Fruit fly (Drosophila melanogaster) whole organism, embryonic: ENCODE measurements around the gene CG43255.

Experiments
- CG10366 ChIP-seq: fragments of 200-800 bp; sonication (Bioruptor generic); IDR thresholded peaks from 2 replicates; pipeline ENCODE4 v1.3.6; 2022; ENCODE audit warnings: missing biosample characterization, missing genetic modification characterization
- CG3163 ChIP-seq: fragments of 200-800 bp; sonication (Bioruptor generic); optimal IDR thresholded peaks from 3 replicates; lab custom pipeline; 2016; ENCODE audit warnings: missing biosample characterization, missing genetic modification characterization
- CG4328 ChIP-seq: fragments of 200-800 bp; sonication (Bioruptor generic); optimal IDR thresholded peaks from 3 replicates; lab custom pipeline; 2017; ENCODE audit warnings: missing biosample characterization, missing genetic modification reagents, missing genetic modification characterization
- CG8478 ChIP-seq: fragments of >200 bp; optimal IDR thresholded peaks from 2 replicates; lab custom pipeline; 2018
- Dfd ChIP-seq, 2 experiments: fragments of >200 bp; optimal IDR thresholded peaks; 2 replicates each; lab custom pipeline; 2017; ENCODE audit warnings: missing biosample characterization in 2 of 2, missing genetic modification characterization in 2 of 2
- Pdp1 ChIP-seq, 2 experiments: fragments of 200-800 bp; sonication (Bioruptor generic); optimal IDR thresholded peaks; 3 replicates each; lab custom pipeline; 2016; ENCODE audit warnings: missing biosample characterization in 2 of 2, missing genetic modification characterization in 2 of 2, mild to moderate bottlenecking in 1 of 2, moderate library complexity in 1 of 2
- caup ChIP-seq: fragments of 200-800 bp; sonication (Bioruptor generic); optimal IDR thresholded peaks from 3 replicates; lab custom pipeline; 2017; ENCODE audit warnings: missing biosample characterization, mild to moderate bottlenecking, missing genetic modification characterization, moderate library complexity; ENCODE audit not compliant: severe bottlenecking
- ci ChIP-seq: fragments of 200-800 bp; sonication (Bioruptor generic); IDR thresholded peaks from 3 replicates; pipeline ENCODE4 v1.3.6; 2022; ENCODE audit warnings: missing biosample characterization, missing genetic modification characterization
- dmrt99B ChIP-seq: fragments of 200-800 bp; sonication (Bioruptor generic); optimal IDR thresholded peaks from 2 replicates; lab custom pipeline; 2018; ENCODE audit warnings: missing biosample characterization, mild to moderate bottlenecking, missing genetic modification characterization, moderate library complexity
- gfzf ChIP-seq: fragments of 200-800 bp; sonication (Bioruptor generic); optimal IDR thresholded peaks from 2 replicates; lab custom pipeline; 2016; ENCODE audit warnings: missing biosample characterization, mild to moderate bottlenecking, missing genetic modification characterization, moderate library complexity
- peb ChIP-seq: fragments of 200-800 bp; sonication (Bioruptor generic); IDR thresholded peaks from 2 replicates; pipeline ENCODE4 v1.3.6; 2022; ENCODE audit warnings: missing biosample characterization, missing genetic modification characterization
- pita ChIP-seq: fragments of 200-800 bp; sonication (Bioruptor generic); optimal IDR thresholded peaks from 2 replicates; lab custom pipeline; 2017; ENCODE audit warnings: missing biosample characterization, mild to moderate bottlenecking, missing genetic modification characterization
- pum ChIP-seq: fragments of 200-800 bp; sonication (Bioruptor generic); optimal IDR thresholded peaks from 2 replicates; lab custom pipeline; 2016; ENCODE audit warnings: missing biosample characterization, missing genetic modification characterization
- row ChIP-seq: fragments of 200-800 bp; sonication (Bioruptor generic); IDR thresholded peaks from 3 replicates; pipeline ENCODE4 v1.3.6; 2022; ENCODE audit warnings: missing biosample characterization, missing genetic modification characterization

dm6 chrX:8908137-8908536 lies 15.6 kb upstream of the CG43255 start:
- TF ChIP-seq CG4328 (GFP tag; lab: Kevin White, UChicago) (no peak), ci (GFP tag; lab: Robert Waterston, UW) (no peak), gfzf (no peak), peb (no peak), pita (GFP tag; lab: Kevin White, UChicago) (no peak), row (GFP tag; lab: Robert Waterston, UW) (no peak), caup (no peak), Dfd (GFP tag; optimal IDR thresholded peaks at IDR 0.05; lab: Kevin White, UChicago) (no peak), CG3163 (no peak), Pdp1 (GFP tag; optimal IDR thresholded peaks at IDR 0.05; lab: Kevin White, UChicago) (no peak), CG8478 (lab: Kevin White, UChicago) (no peak), dmrt99B (tag; lab: Kevin White, UChicago) (no peak), pum (GFP tag; lab: Kevin White, UChicago) (no peak), CG10366 (GFP tag; lab: Robert Waterston, UW) (no peak)
